Worm (Caenorhabditis elegans) whole organism, L4 larva: ENCODE data around the gene T07D3.4.

Experiments
- aha-1 ChIP-seq: fragments of 150-350 bp; peaks from one replicate; lab custom pipeline; 2014; ENCODE audit warnings: missing biosample characterization, missing genetic modification characterization
- aly-2 ChIP-seq: sonication (generic microtip); optimal IDR thresholded peaks from 2 replicates; lab custom pipeline; 2018; ENCODE audit warnings: missing biosample characterization, missing genetic modification characterization
- attf-4 ChIP-seq: sonication (generic microtip); optimal IDR thresholded peaks from 3 replicates; lab custom pipeline; 2017; ENCODE audit warnings: missing biosample characterization, missing genetic modification characterization
- ceh-20 ChIP-seq: fragments of 200-800 bp; sonication (Bioruptor generic); IDR thresholded peaks from 2 replicates; pipeline ENCODE4 v1.3.6; 2022; ENCODE audit warnings: missing genetic modification reagents, missing genetic modification characterization, missing compliant biosample characterization
- ceh-32 ChIP-seq: sonication (generic microtip); optimal IDR thresholded peaks from 2 replicates; lab custom pipeline; 2016; ENCODE audit warnings: mild to moderate bottlenecking, missing genetic modification characterization, missing compliant biosample characterization; ENCODE audit not compliant: poor library complexity
- ctbp-1 ChIP-seq: fragments of 200-800 bp; sonication (Bioruptor generic); IDR thresholded peaks from 2 replicates; pipeline ENCODE4 v1.3.6; 2022; ENCODE audit warnings: missing genetic modification reagents, missing genetic modification characterization, missing compliant biosample characterization
- daf-16 ChIP-seq, 3 experiments: sonication (generic microtip); optimal IDR thresholded peaks; 2 replicates each; lab custom pipeline; 2016 to 2017; ENCODE audit warnings: missing genetic modification characterization in 3 of 3, missing genetic modification reagents in 3 of 3, mild to moderate bottlenecking in 2 of 3, missing compliant biosample characterization in 2 of 3, missing biosample characterization in 1 of 3, moderate library complexity in 1 of 3
- dmd-6 ChIP-seq: fragments of 200-800 bp; sonication (Bioruptor generic); IDR thresholded peaks from 2 replicates; pipeline ENCODE4 v1.3.6; 2022; ENCODE audit warnings: missing genetic modification reagents, missing genetic modification characterization, missing compliant biosample characterization
- dpl-1 ChIP-seq: fragments of 150-350 bp; optimal IDR thresholded peaks from 2 replicates; lab custom pipeline; 2014; ENCODE audit warnings: missing biosample characterization, missing genetic modification reagents, missing genetic modification characterization
- duxl-1 ChIP-seq: sonication (generic microtip); optimal IDR thresholded peaks from 2 replicates; lab custom pipeline; 2016; ENCODE audit warnings: mild to moderate bottlenecking, missing genetic modification characterization, moderate library complexity, missing compliant biosample characterization; ENCODE audit not compliant: poor library complexity
- dve-1 ChIP-seq: sonication (generic microtip); optimal IDR thresholded peaks from 2 replicates; lab custom pipeline; 2017; ENCODE audit warnings: antibody characterized with exemption, mild to moderate bottlenecking, missing genetic modification characterization, missing compliant biosample characterization; ENCODE audit not compliant: insufficient read depth
- hlh-11 ChIP-seq: fragments of 200-800 bp; sonication (Bioruptor generic); optimal IDR thresholded peaks from 2 replicates; lab custom pipeline; 2018; ENCODE audit warnings: mild to moderate bottlenecking, missing genetic modification characterization, missing compliant biosample characterization
- hmg-1.1 ChIP-seq: fragments of 200-800 bp; sonication (Bioruptor generic); IDR thresholded peaks from 2 replicates; pipeline ENCODE4 v1.3.6; 2022; ENCODE audit warnings: missing genetic modification reagents, missing genetic modification characterization, missing compliant biosample characterization
- lim-7 ChIP-seq: fragments of 200-800 bp; sonication (Bioruptor generic); IDR thresholded peaks from 2 replicates; pipeline ENCODE4 v1.3.6; 2022; ENCODE audit warnings: missing genetic modification characterization, missing compliant biosample characterization
- lin-1 ChIP-seq: fragments of 200-800 bp; sonication (Bioruptor generic); IDR thresholded peaks from 2 replicates; pipeline ENCODE4 v1.3.6; 2022; ENCODE audit warnings: missing genetic modification reagents, missing genetic modification characterization, missing compliant biosample characterization
- lin-13 ChIP-seq: fragments of 150-350 bp; optimal IDR thresholded peaks from 2 replicates; lab custom pipeline; 2014; ENCODE audit warnings: missing biosample characterization, missing genetic modification reagents, missing genetic modification characterization
- mdl-1 ChIP-seq, 2 experiments: fragments of 150-350 bp in 1 of 2; sonication (generic microtip) in 1 of 2; optimal IDR thresholded peaks; 2 replicates each; lab custom pipeline; 2014 to 2017; ENCODE audit warnings: missing biosample characterization in 2 of 2, missing genetic modification characterization in 2 of 2
- mep-1 ChIP-seq: fragments of 150-350 bp; sonication (generic microtip); optimal IDR thresholded peaks from 3 replicates; lab custom pipeline; 2014; ENCODE audit warnings: missing biosample characterization, missing genetic modification characterization
- mes-2 ChIP-seq: sonication (generic microtip); optimal IDR thresholded peaks from 2 replicates; lab custom pipeline; 2016; ENCODE audit warnings: missing genotype, mild to moderate bottlenecking, missing genetic modification characterization, missing compliant biosample characterization; ENCODE audit not compliant: poor library complexity, severe bottlenecking
- mxl-2 ChIP-seq: fragments of 200-800 bp; sonication (Bioruptor generic); conservative IDR thresholded peaks from 2 replicates; pipeline ENCODE4 v1.3.6; 2022; ENCODE audit warnings: missing genetic modification reagents, missing genetic modification characterization, missing compliant biosample characterization
- mxl-3 ChIP-seq: fragments of 200-800 bp; sonication (Bioruptor generic); optimal IDR thresholded peaks from 2 replicates; lab custom pipeline; 2018; ENCODE audit warnings: mild to moderate bottlenecking, missing genetic modification characterization, missing compliant biosample characterization
- nhr-10 ChIP-seq: fragments of 150-350 bp; optimal IDR thresholded peaks from 2 replicates; lab custom pipeline; 2014; ENCODE audit warnings: missing biosample characterization, missing genetic modification characterization
- nhr-11 ChIP-seq: fragments of 150-350 bp; optimal IDR thresholded peaks from 2 replicates; lab custom pipeline; 2014; ENCODE audit warnings: missing biosample characterization, missing genetic modification characterization
- nhr-111 ChIP-seq: fragments of 200-800 bp; sonication (Bioruptor generic); optimal IDR thresholded peaks from 2 replicates; lab custom pipeline; 2018; ENCODE audit warnings: mild to moderate bottlenecking, missing genetic modification characterization, missing compliant biosample characterization
- nhr-237 ChIP-seq: sonication (generic microtip); optimal IDR thresholded peaks from 2 replicates; lab custom pipeline; 2017; ENCODE audit warnings: missing biosample characterization, missing genetic modification characterization
- nhr-28 ChIP-seq: fragments of 150-350 bp; optimal IDR thresholded peaks from 2 replicates; lab custom pipeline; 2014; ENCODE audit warnings: missing biosample characterization, missing genetic modification characterization
- nhr-42 ChIP-seq: fragments of 200-800 bp; sonication (Bioruptor generic); IDR thresholded peaks from 2 replicates; pipeline ENCODE4 v1.3.6; 2022; ENCODE audit warnings: missing genetic modification characterization, missing compliant biosample characterization
- nhr-48 ChIP-seq: sonication (generic microtip); optimal IDR thresholded peaks from 2 replicates; lab custom pipeline; 2016; ENCODE audit warnings: mild to moderate bottlenecking, missing genetic modification characterization, missing compliant biosample characterization
- nhr-77 ChIP-seq: fragments of 150-350 bp; optimal IDR thresholded peaks from 2 replicates; lab custom pipeline; 2014; ENCODE audit warnings: missing biosample characterization, missing genetic modification characterization
- pqm-1 ChIP-seq: sonication (generic microtip); optimal IDR thresholded peaks from 2 replicates; lab custom pipeline; 2017; ENCODE audit warnings: missing biosample characterization, missing genetic modification characterization
- rbr-2 ChIP-seq: sonication (generic microtip); optimal IDR thresholded peaks from 2 replicates; lab custom pipeline; 2016; ENCODE audit warnings: missing genotype, missing genetic modification characterization, missing compliant biosample characterization
- skn-1 ChIP-seq: fragments of 150-350 bp; optimal IDR thresholded peaks from 2 replicates; lab custom pipeline; 2014; ENCODE audit warnings: missing biosample characterization, missing genetic modification characterization
- snpc-4 ChIP-seq: fragments of 150-350 bp; optimal IDR thresholded peaks from 2 replicates; lab custom pipeline; 2014; ENCODE audit warnings: missing biosample characterization, missing genetic modification characterization
- spr-1 ChIP-seq: sonication (generic microtip); optimal IDR thresholded peaks from 2 replicates; lab custom pipeline; 2016; ENCODE audit warnings: mild to moderate bottlenecking, missing genetic modification characterization, missing compliant biosample characterization
- tra-1 ChIP-seq: fragments of 200-800 bp; sonication (Bioruptor generic); IDR thresholded peaks from 2 replicates; pipeline ENCODE4 v1.3.6; 2022; ENCODE audit warnings: missing genetic modification reagents, missing genetic modification characterization, missing compliant biosample characterization
- unc-130 ChIP-seq: sonication (generic microtip); optimal IDR thresholded peaks from 2 replicates; lab custom pipeline; 2016; ENCODE audit warnings: missing genetic modification reagents, missing genetic modification characterization, missing compliant biosample characterization
- unc-62 ChIP-seq, 3 experiments: fragments of 150-350 bp in 1 of 3; sonication (generic microtip); optimal IDR thresholded peaks in 2 of 3; peaks in 1 of 3; 1 replicate in 1 of 3; 2 replicates in 2 of 3; lab custom pipeline; 2014 to 2017; ENCODE audit warnings: missing biosample characterization in 3 of 3, missing genetic modification characterization in 3 of 3, missing genetic modification reagents in 3 of 3, missing genotype in 1 of 3
- vab-7 ChIP-seq: fragments of 200-800 bp; sonication (Bioruptor generic); IDR thresholded peaks from 2 replicates; pipeline ENCODE4 v1.3.6; 2022; ENCODE audit warnings: missing genetic modification reagents, missing genetic modification characterization, missing compliant biosample characterization
- zfp-2 ChIP-seq: sonication (generic microtip); optimal IDR thresholded peaks from 2 replicates; lab custom pipeline; 2016; ENCODE audit warnings: mild to moderate bottlenecking, missing genetic modification characterization, missing compliant biosample characterization
- ztf-7 ChIP-seq: fragments of 150-350 bp; optimal IDR thresholded peaks from 2 replicates; lab custom pipeline; 2014; ENCODE audit warnings: missing biosample characterization, missing genetic modification characterization

The T07D3.4 gene

ce11 chrII:866801-867200 lies 21.3 kb upstream of the T07D3.4 start, which contains the start of gene Y46B2A.3:
Y46B2A.3 (minus strand) TSS chrII:866901.
- TF ChIP-seq ctbp-1 (GFP tag; lab: Robert Waterston, UW), result no peak
- peak; percentile 35 for TF ChIP-seq aha-1 (tag; lab: Kevin White, UChicago)

DNA sequence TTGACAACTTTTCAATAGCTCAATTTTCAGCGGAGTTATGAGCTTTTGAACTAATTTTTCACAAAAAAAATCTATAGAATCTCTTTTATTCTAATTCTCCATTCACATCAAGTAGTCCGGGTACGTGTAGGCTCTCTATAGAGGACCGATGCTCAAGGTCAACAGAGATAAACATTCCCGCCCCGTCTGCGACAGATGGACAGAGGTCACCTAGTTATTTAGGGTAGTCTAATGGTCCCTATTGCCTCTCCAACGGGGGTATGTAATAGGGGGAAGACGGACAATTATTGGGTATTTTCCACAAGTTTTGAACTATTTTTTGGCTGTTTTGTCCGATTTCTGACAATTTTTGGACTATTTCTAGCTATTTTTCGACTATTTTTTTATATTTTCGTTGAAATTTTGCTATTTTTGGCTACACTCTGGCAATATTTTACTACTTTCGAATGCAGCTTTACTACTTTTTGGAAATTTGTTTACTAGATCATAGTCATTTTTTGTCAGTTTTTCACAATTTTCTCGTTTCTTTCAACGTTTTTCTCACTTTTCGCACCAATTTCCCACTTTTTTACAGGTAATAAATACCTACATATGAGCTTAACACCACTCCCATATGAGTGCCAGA lies 19.8 kb upstream of the T07D3.4 start, which contains the start of gene fbxc-51:
Gene fbxc-51, plus strand, starts transcription at position 575 of the 625 bp plus-strand sequence.
- TF ChIP-seq ztf-7 (tag; lab: Kevin White, UChicago), result no peak

- TF ChIP-seq nhr-11 (tag; lab: Kevin White, UChicago) (no peak), ceh-20 (GFP tag; lab: Robert Waterston, UW) (no peak), lim-7 (no peak), aha-1 (tag; lab: Kevin White, UChicago) (peak; percentile 68), nhr-10 (tag; lab: Kevin White, UChicago) (no peak), nhr-111 (no peak), aly-2 (tag; lab: Kevin White, UChicago) (no peak), hmg-1.1 (GFP tag; lab: Robert Waterston, UW) (no peak), unc-62 (GFP tag; optimal IDR thresholded peaks at IDR 0.05 in 1 of 2; lab: Kevin White, UChicago) (peak in 1 of 2 experiments; percentile 84), unc-62 (tag; optimal IDR thresholded peaks at IDR 0.05; lab: Kevin White, UChicago) (no peak), nhr-237 (tag; lab: Kevin White, UChicago) (no peak), zfp-2 (tag; lab: Kevin White, UChicago) (no peak), mxl-2 (GFP tag; lab: Robert Waterston, UW) (no peak), snpc-4 (tag; lab: Kevin White, UChicago) (no peak), hlh-11 (tag; lab: Kevin White, UChicago) (no peak), tra-1 (GFP tag; lab: Robert Waterston, UW) (no peak)
Measured at ce11 chrII:869316-869715, 18.8 kb upstream of the T07D3.4 start.

ce11 chrII:872993-873787 lies 14.9 kb upstream of the T07D3.4 start, which contains the start of gene alg-2:
alg-2 (plus strand) TSS chrII:873212.
- TF ChIP-seq daf-16 (GFP tag; optimal IDR thresholded peaks at IDR 0.05; lab: Kevin White, UChicago), result no peak
- TF ChIP-seq daf-16 (tag; optimal IDR thresholded peaks at IDR 0.05; lab: Kevin White, UChicago), result peak; percentile 13
- peak; percentile 28 for TF ChIP-seq duxl-1 (tag; lab: Kevin White, UChicago)
- peak; percentile 21 for TF ChIP-seq nhr-77 (tag; lab: Kevin White, UChicago)
- peak; percentile 50 for TF ChIP-seq rbr-2 (tag; lab: Kevin White, UChicago)
- TF ChIP-seq hlh-11 (tag; lab: Kevin White, UChicago), result peak; percentile 28
- TF ChIP-seq dve-1 (tag; lab: Kevin White, UChicago), result peak; percentile 43
- TF ChIP-seq lim-7, result no peak
- no peak for TF ChIP-seq nhr-42 (GFP tag; lab: Robert Waterston, UW)
- no peak for TF ChIP-seq attf-4 (tag; lab: Kevin White, UChicago)
- TF ChIP-seq pqm-1 (tag; lab: Kevin White, UChicago), result peak; percentile 37
- peak in 1 of 2 experiments; percentile 30 for TF ChIP-seq mdl-1 (tag; optimal IDR thresholded peaks at IDR 0.05; lab: Kevin White, UChicago)
- peak in 1 of 2 experiments; percentile 82 for TF ChIP-seq unc-62 (GFP tag; optimal IDR thresholded peaks at IDR 0.05 in 1 of 2; lab: Kevin White, UChicago)
- no peak for TF ChIP-seq unc-62 (tag; optimal IDR thresholded peaks at IDR 0.05; lab: Kevin White, UChicago)
- no peak for TF ChIP-seq ceh-32 (tag; lab: Kevin White, UChicago)
- peak; percentile 12 for TF ChIP-seq nhr-28 (tag; lab: Kevin White, UChicago)
- peak; percentile 57 for TF ChIP-seq dpl-1 (GFP tag; lab: Kevin White, UChicago)
- TF ChIP-seq spr-1 (tag; lab: Kevin White, UChicago), result no peak
- no peak for TF ChIP-seq unc-130 (GFP tag; lab: Kevin White, UChicago)
- TF ChIP-seq lin-1, result peak; percentile 24; the same call in 1 of the 2 replicates
- TF ChIP-seq mep-1 (tag; lab: Kevin White, UChicago), result peak; percentile 60
- peak; percentile 70 for TF ChIP-seq dmd-6 (GFP tag; lab: Robert Waterston, UW)
- TF ChIP-seq vab-7 (GFP tag; lab: Robert Waterston, UW), result 0 out of 2 replicates have a peak, but pooled peaks have one; percentile 5
- peak; percentile 60 for TF ChIP-seq mxl-3 (GFP tag; lab: Kevin White, UChicago)
- peak; percentile 48 for TF ChIP-seq mes-2 (tag; lab: Kevin White, UChicago)
- peak; percentile 61 for TF ChIP-seq lin-13 (GFP tag; lab: Kevin White, UChicago)
- 0 out of 2 replicates have a peak, but pooled peaks have one; percentile 8 for TF ChIP-seq mxl-2 (GFP tag; lab: Robert Waterston, UW)
- TF ChIP-seq nhr-48 (tag; lab: Kevin White, UChicago), result peak; percentile 16
- TF ChIP-seq ctbp-1 (GFP tag; lab: Robert Waterston, UW), result peak; percentile 53; the same call in 1 of the 2 replicates
- no peak for TF ChIP-seq skn-1 (tag; lab: Kevin White, UChicago)
